Worm (Caenorhabditis elegans): ENCODE results near the gene zen-4.

DNA sequence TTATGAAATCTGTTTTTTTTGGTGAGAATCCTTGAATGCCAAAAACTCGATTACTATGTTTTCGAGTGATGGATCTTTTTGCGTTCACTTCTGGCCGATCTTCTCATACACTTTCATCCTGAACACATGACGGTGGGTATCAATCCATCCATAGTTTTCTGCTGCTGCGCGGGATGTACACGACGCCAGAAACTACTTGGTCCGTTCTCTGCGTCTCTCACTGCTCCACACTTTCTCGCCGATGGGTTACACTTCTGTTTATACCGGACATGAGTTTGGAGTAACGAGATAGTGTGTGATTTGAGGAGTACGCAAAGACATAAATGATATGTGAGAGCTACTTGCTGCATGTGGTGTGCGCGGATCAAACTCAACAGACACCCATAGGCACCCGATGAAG lies 22.7 kb downstream of the zen-4 start:
- no peak for TF ChIP-seq Y48G9A.11 (GFP tag; IDR thresholded peaks at IDR 0.05)
- no peak for TF ChIP-seq pqm-1 (tag; optimal IDR thresholded peaks at IDR 0.05)
- no peak for TF ChIP-seq mdt-29 (GFP tag; IDR thresholded peaks at IDR 0.05)
- TF ChIP-seq lin-13 (GFP tag; optimal IDR thresholded peaks at IDR 0.05), result no peak

Data from whole organism, L4 larva.